Fruit fly (Drosophila melanogaster): ENCODE measurements around the gene CG10345.

The CG10345 gene

dm6 chr3R:16615009-16615408 is 10.3 kb upstream of the CG10345 start, which contains the start of gene CG17562:
Gene CG17562 (plus strand): TSS chr3R:16615309.
- TF ChIP-seq CG10669 (GFP tag; optimal IDR thresholded peaks at IDR 0.05) (no peak), salr (GFP tag; optimal IDR thresholded peaks at IDR 0.05) (no peak), CG6163 (GFP tag; IDR thresholded peaks at IDR 0.05) (no peak), pdm3 (GFP tag; optimal IDR thresholded peaks at IDR 0.05) (no peak), Hr4 (GFP tag; optimal IDR thresholded peaks at IDR 0.05) (no peak), CG3032 (tag; optimal IDR thresholded peaks at IDR 0.05) (no peak), Sox102F (GFP tag; optimal IDR thresholded peaks at IDR 0.05) (no peak), topi (GFP tag; optimal IDR thresholded peaks at IDR 0.05) (no peak), Smox (GFP tag; optimal IDR thresholded peaks at IDR 0.05) (no peak), dsx (GFP tag; optimal IDR thresholded peaks at IDR 0.05; ENCODE audit: poor library complexity, severe bottlenecking) (no peak), CG7368 (GFP tag; optimal IDR thresholded peaks at IDR 0.05) (no peak), Ets96B (tag; optimal IDR thresholded peaks at IDR 0.05) (no peak)

dm6 chr3R:16614241-16614640 is 9.6 kb upstream of the CG10345 start, which contains the start of gene CG10340:
Gene CG10340 (minus strand): TSS chr3R:16614391.
- TF ChIP-seq Eip93F (GFP tag; optimal IDR thresholded peaks at IDR 0.05): no peak
- TF ChIP-seq Hr39 (GFP tag; optimal IDR thresholded peaks at IDR 0.05): no peak
- TF ChIP-seq achi (GFP tag; optimal IDR thresholded peaks at IDR 0.05): peak; percentile 40

dm6 chr3R:16613300-16613699 is 8.6 kb upstream of the CG10345 start, which contains the start of gene CG12783:
Gene CG12783 (minus strand): TSS chr3R:16613400.
- no peak for TF ChIP-seq CG10669 (GFP tag; optimal IDR thresholded peaks at IDR 0.05)
- TF ChIP-seq CG8632 (GFP tag; optimal IDR thresholded peaks at IDR 0.05): no peak
- no peak for TF ChIP-seq spab (GFP tag; optimal IDR thresholded peaks at IDR 0.05)

dm6 chr3R:16611240-16611639 is 6.6 kb upstream of the CG10345 start:
- peak; percentile 66 for TF ChIP-seq svp (GFP tag)
- no peak for TF ChIP-seq CG11902 (GFP tag; optimal IDR thresholded peaks at IDR 0.05)
- no peak for TF ChIP-seq CG32006 (GFP tag; optimal IDR thresholded peaks at IDR 0.05)

dm6 chr3R:16608920-16609319 is 4.3 kb upstream of the CG10345 start, which contains the start of gene NPF:
Gene NPF (plus strand): TSS chr3R:16609220.
- TF ChIP-seq Smox (GFP tag; optimal IDR thresholded peaks at IDR 0.05) (no peak), CG6276 (GFP tag; optimal IDR thresholded peaks at IDR 0.05) (no peak), CG16779 (tag; optimal IDR thresholded peaks at IDR 0.05) (no peak), Hr38 (GFP tag; optimal IDR thresholded peaks at IDR 0.05) (no peak), CG8119 (GFP tag; IDR thresholded peaks at IDR 0.05) (no peak), eg (GFP tag; IDR thresholded peaks at IDR 0.05) (no peak), Sox14 (GFP tag; optimal IDR thresholded peaks at IDR 0.05) (no peak)

- TF ChIP-seq CG32006 (GFP tag; optimal IDR thresholded peaks at IDR 0.05) (no peak), Ets96B (tag; optimal IDR thresholded peaks at IDR 0.05) (no peak), CG16779 (tag; optimal IDR thresholded peaks at IDR 0.05) (no peak), ss (GFP tag; optimal IDR thresholded peaks at IDR 0.05) (no peak), acj6 (GFP tag; optimal IDR thresholded peaks at IDR 0.05) (no peak), Sox15 (GFP tag; optimal IDR thresholded peaks at IDR 0.05) (no peak), CG10631 (GFP tag; optimal IDR thresholded peaks at IDR 0.05) (no peak), Hr38 (GFP tag; optimal IDR thresholded peaks at IDR 0.05) (no peak), CG4318 (GFP tag; optimal IDR thresholded peaks at IDR 0.05) (no peak), CG8632 (GFP tag; optimal IDR thresholded peaks at IDR 0.05) (no peak), dsx (GFP tag; optimal IDR thresholded peaks at IDR 0.05; ENCODE audit: poor library complexity, severe bottlenecking) (no peak), Hr4 (GFP tag; optimal IDR thresholded peaks at IDR 0.05) (no peak), CG31627 (GFP tag; optimal IDR thresholded peaks at IDR 0.05) (no peak), Lpt (GFP tag; optimal IDR thresholded peaks at IDR 0.05) (no peak), fd85E (GFP tag; optimal IDR thresholded peaks at IDR 0.05) (no peak)
These were observed 1.3 kb upstream of the CG10345 start for dm6 chr3R:16605929-16606328.
